Fruit fly (Drosophila melanogaster) whole organism, embryonic: ENCODE data around the gene GlnRS.

ENCODE experiments used
- Atf3 ChIP-seq: fragments of 200-800 bp; sonication (Bioruptor generic); optimal IDR thresholded peaks from 3 replicates; lab custom pipeline; 2016; ENCODE audit warnings: missing biosample characterization, missing genetic modification characterization
- Bgb ChIP-seq: fragments of 200-800 bp; sonication (Bioruptor generic); IDR thresholded peaks from 2 replicates; pipeline ENCODE4 v1.3.6; 2022; ENCODE audit warnings: missing biosample characterization, missing genetic modification characterization; ENCODE audit not compliant: partially characterized antibody
- CG1024 ChIP-seq: fragments of 200-800 bp; sonication (Bioruptor generic); IDR thresholded peaks from 2 replicates; pipeline ENCODE4 v1.3.6; 2022; ENCODE audit warnings: missing biosample characterization, missing genetic modification characterization
- CG10366 ChIP-seq: fragments of 200-800 bp; sonication (Bioruptor generic); IDR thresholded peaks from 2 replicates; pipeline ENCODE4 v1.3.6; 2022; ENCODE audit warnings: missing biosample characterization, missing genetic modification characterization
- CG11085 ChIP-seq: fragments of 200-800 bp; sonication (Bioruptor generic); IDR thresholded peaks from 2 replicates; pipeline ENCODE4 v1.3.6; 2022; ENCODE audit warnings: missing biosample characterization, missing genetic modification characterization
- CG1233 ChIP-seq: fragments of 200-800 bp; sonication (Bioruptor generic); optimal IDR thresholded peaks from 4 replicates; lab custom pipeline; 2018; ENCODE audit warnings: missing biosample characterization, mild to moderate bottlenecking, missing genetic modification characterization
- CG13287 ChIP-seq: fragments of 200-800 bp; sonication (Bioruptor generic); IDR thresholded peaks from 2 replicates; pipeline ENCODE4 v1.3.6; 2022; ENCODE audit warnings: missing biosample characterization, missing genetic modification characterization; ENCODE audit not compliant: partially characterized antibody
- CG13775 ChIP-seq: fragments of 200-800 bp; sonication (Bioruptor generic); optimal IDR thresholded peaks from 3 replicates; lab custom pipeline; 2017; ENCODE audit warnings: missing biosample characterization, mild to moderate bottlenecking, missing genetic modification characterization
- CG17361 ChIP-seq: fragments of 200-800 bp; sonication (Bioruptor generic); IDR thresholded peaks from 3 replicates; pipeline ENCODE4 v1.3.6; 2022; ENCODE audit warnings: missing biosample characterization, missing genetic modification characterization
- CG17802 ChIP-seq: fragments of 200-800 bp; sonication (Bioruptor generic); optimal IDR thresholded peaks from 2 replicates; lab custom pipeline; 2018; ENCODE audit warnings: missing biosample characterization, mild to moderate bottlenecking, missing genetic modification characterization, moderate library complexity
- CG17829 ChIP-seq: fragments of 200-800 bp; optimal IDR thresholded peaks from 2 replicates; lab custom pipeline; 2019; ENCODE audit warnings: missing biosample characterization, mild to moderate bottlenecking, missing genetic modification characterization, moderate library complexity
- CG31388 ChIP-seq: fragments of 200-800 bp; sonication (Bioruptor generic); optimal IDR thresholded peaks from 2 replicates; lab custom pipeline; 2016; ENCODE audit warnings: missing biosample characterization, missing genetic modification characterization
- CG32767 ChIP-seq: fragments of 200-800 bp; sonication (Bioruptor generic); IDR thresholded peaks from 2 replicates; pipeline ENCODE4 v1.3.6; 2022; ENCODE audit warnings: missing biosample characterization, missing genetic modification characterization
- CG3726 ChIP-seq: fragments of 200-800 bp; sonication (Bioruptor generic); IDR thresholded peaks from 3 replicates; pipeline ENCODE4, ENCODE4 v1.3.6; 2022; ENCODE audit warnings: missing biosample characterization, missing genetic modification characterization
- CG4707 ChIP-seq: fragments of 200-800 bp; sonication (Bioruptor generic); optimal IDR thresholded peaks from 2 replicates; lab custom pipeline; 2018; ENCODE audit warnings: missing biosample characterization, mild to moderate bottlenecking, missing genetic modification characterization, moderate library complexity
- CG5953 ChIP-seq: fragments of 200-800 bp; sonication (Bioruptor generic); IDR thresholded peaks from 2 replicates; pipeline ENCODE4 v1.3.6; 2022; ENCODE audit warnings: missing biosample characterization, missing genetic modification characterization
- CG6272 ChIP-seq: fragments of 200-800 bp; sonication (Bioruptor generic); IDR thresholded peaks from 2 replicates; pipeline ENCODE4 v1.3.6; 2022; ENCODE audit warnings: missing biosample characterization, missing genetic modification characterization
- CG6683 ChIP-seq: fragments of 200-800 bp; sonication (Bioruptor generic); optimal IDR thresholded peaks from 2 replicates; lab custom pipeline; 2017; ENCODE audit warnings: missing biosample characterization, mild to moderate bottlenecking, missing genetic modification characterization, missing genetic modification reagents
- CG6765 ChIP-seq: fragments of 200-800 bp; sonication (Bioruptor generic); optimal IDR thresholded peaks from 3 replicates; lab custom pipeline; 2017; ENCODE audit warnings: missing biosample characterization, mild to moderate bottlenecking, missing genetic modification characterization
- CG6854 ChIP-seq: fragments of 200-800 bp; sonication (Bioruptor generic); optimal IDR thresholded peaks from 3 replicates; lab custom pipeline; 2017; ENCODE audit warnings: missing biosample characterization, mild to moderate bottlenecking, missing genetic modification characterization
- CG7357 ChIP-seq: fragments of 200-800 bp; sonication (Bioruptor generic); IDR thresholded peaks from 3 replicates; pipeline ENCODE4 v1.3.6; 2022; ENCODE audit warnings: missing biosample characterization, missing genetic modification characterization
- CG8944 ChIP-seq: fragments of 200-800 bp; sonication (Bioruptor generic); optimal IDR thresholded peaks from 3 replicates; lab custom pipeline; 2016; ENCODE audit warnings: missing biosample characterization, missing genetic modification characterization
- CG9727 ChIP-seq: fragments of 200-800 bp; sonication (Bioruptor generic); optimal IDR thresholded peaks from 3 replicates; lab custom pipeline; 2017; ENCODE audit warnings: missing biosample characterization, mild to moderate bottlenecking, missing genetic modification characterization
- CG9932 ChIP-seq: fragments of 200-800 bp; sonication (Bioruptor generic); IDR thresholded peaks from 2 replicates; pipeline ENCODE4 v1.3.6; 2022; ENCODE audit warnings: missing biosample characterization, missing genetic modification characterization
- D19B ChIP-seq: fragments of 200-800 bp; sonication (Bioruptor generic); optimal IDR thresholded peaks from 2 replicates; lab custom pipeline; 2017; ENCODE audit warnings: missing biosample characterization, mild to moderate bottlenecking, missing genetic modification characterization
- Dek ChIP-seq: fragments of 200-800 bp; sonication (Bioruptor generic); optimal IDR thresholded peaks from 3 replicates; lab custom pipeline; 2019; ENCODE audit warnings: missing biosample characterization, mild to moderate bottlenecking, missing genetic modification characterization, moderate library complexity
- HLH4C ChIP-seq: fragments of 200-800 bp; sonication (Bioruptor generic); IDR thresholded peaks from 3 replicates; pipeline ENCODE4 v1.3.6; 2022; ENCODE audit warnings: missing biosample characterization, missing genetic modification characterization; ENCODE audit not compliant: partially characterized antibody
- Hr39 ChIP-seq: fragments of >200 bp; optimal IDR thresholded peaks from 2 replicates; lab custom pipeline; 2017
- MTF-1 ChIP-seq: fragments of 200-800 bp; sonication (Bioruptor generic); optimal IDR thresholded peaks from 2 replicates; lab custom pipeline; 2018; ENCODE audit warnings: missing biosample characterization, mild to moderate bottlenecking, missing genetic modification characterization, borderline replicate concordance
- Meics ChIP-seq: fragments of 200-800 bp; sonication (Bioruptor generic); optimal IDR thresholded peaks from 2 replicates; lab custom pipeline; 2017; ENCODE audit warnings: missing biosample characterization, mild to moderate bottlenecking, missing genetic modification characterization
- Mes4 ChIP-seq: fragments of 200-800 bp; sonication (Bioruptor generic); optimal IDR thresholded peaks from 2 replicates; lab custom pipeline; 2016; ENCODE audit warnings: missing biosample characterization, missing genetic modification characterization
- PHDP ChIP-seq: fragments of 200-800 bp; sonication (Bioruptor generic); optimal IDR thresholded peaks from 3 replicates; lab custom pipeline; 2018; ENCODE audit warnings: missing biosample characterization, mild to moderate bottlenecking, missing genetic modification characterization, moderate library complexity
- Sox100B ChIP-seq: fragments of 200-800 bp; sonication (Bioruptor generic); optimal IDR thresholded peaks from 3 replicates; lab custom pipeline; 2018; ENCODE audit warnings: missing biosample characterization, mild to moderate bottlenecking, missing genetic modification characterization
- Sry-β ChIP-seq: fragments of 200-800 bp; sonication (Bioruptor generic); optimal IDR thresholded peaks from 2 replicates; lab custom pipeline; 2018; ENCODE audit warnings: missing biosample characterization, mild to moderate bottlenecking, missing genetic modification characterization, moderate library complexity
- Trl ChIP-seq, 3 experiments: fragments of >200 bp in 2 of 3; fragments of 200-800 bp in 1 of 3; sonication (Bioruptor generic) in 1 of 3; optimal IDR thresholded peaks; 2 replicates in 1 of 3; 3 replicates in 2 of 3; lab custom pipeline; 2016 to 2017; ENCODE audit warnings: missing biosample characterization in 1 of 3, missing genetic modification characterization in 1 of 3
- abd-A ChIP-seq: fragments of 200-800 bp; sonication (Bioruptor generic); optimal IDR thresholded peaks from 3 replicates; lab custom pipeline; 2019; ENCODE audit warnings: missing biosample characterization, mild to moderate bottlenecking, missing genetic modification characterization, moderate library complexity
- disco-r ChIP-seq: fragments of 200-800 bp; sonication (Bioruptor generic); optimal IDR thresholded peaks from 2 replicates; lab custom pipeline; 2016; ENCODE audit warnings: missing biosample characterization, missing genetic modification characterization
- dm ChIP-seq: fragments of 200-800 bp; sonication (Bioruptor generic); optimal IDR thresholded peaks from 3 replicates; lab custom pipeline; 2016; ENCODE audit warnings: missing biosample characterization, missing genetic modification characterization
- dysf ChIP-seq: fragments of 200-800 bp; sonication (Bioruptor generic); IDR thresholded peaks from 3 replicates; pipeline ENCODE4 v1.3.6; 2022; ENCODE audit warnings: missing biosample characterization, missing genetic modification characterization
- esg ChIP-seq: fragments of 200-800 bp; sonication (Bioruptor generic); conservative IDR thresholded peaks from 2 replicates; pipeline ENCODE4 v1.3.6; 2022; ENCODE audit warnings: missing biosample characterization, missing genetic modification characterization
- fd96Cb ChIP-seq: fragments of 200-800 bp; sonication (Bioruptor generic); optimal IDR thresholded peaks from 2 replicates; lab custom pipeline; 2018; ENCODE audit warnings: missing biosample characterization, mild to moderate bottlenecking, missing genetic modification characterization, moderate library complexity
- lola ChIP-seq, 3 experiments: fragments of >200 bp in 2 of 3; fragments of 200-800 bp in 1 of 3; sonication (Bioruptor generic) in 1 of 3; optimal IDR thresholded peaks; 2 replicates each; lab custom pipeline; 2017 to 2019; ENCODE audit warnings: missing biosample characterization in 3 of 3, missing genetic modification characterization in 3 of 3, mild to moderate bottlenecking in 1 of 3, moderate library complexity in 1 of 3
- luna ChIP-seq: fragments of 200-800 bp; sonication (Bioruptor generic); optimal IDR thresholded peaks from 2 replicates; lab custom pipeline; 2016; ENCODE audit warnings: missing biosample characterization, missing genetic modification characterization
- odd ChIP-seq: fragments of 200-800 bp; sonication (Bioruptor generic); optimal IDR thresholded peaks from 2 replicates; lab custom pipeline; 2017; ENCODE audit warnings: missing biosample characterization, mild to moderate bottlenecking, missing genetic modification characterization
- pb ChIP-seq: fragments of 200-800 bp; sonication (Bioruptor generic); optimal IDR thresholded peaks from 3 replicates; lab custom pipeline; 2016; ENCODE audit warnings: missing biosample characterization, missing genetic modification characterization
- pfk ChIP-seq: fragments of 200-800 bp; sonication (Bioruptor generic); optimal IDR thresholded peaks from 2 replicates; lab custom pipeline; 2018; ENCODE audit warnings: missing biosample characterization, mild to moderate bottlenecking, missing genetic modification characterization, moderate library complexity
- phol ChIP-seq: fragments of 200-800 bp; sonication (Bioruptor generic); optimal IDR thresholded peaks from 3 replicates; lab custom pipeline; 2018; ENCODE audit warnings: missing biosample characterization, mild to moderate bottlenecking, missing genetic modification characterization, moderate library complexity
- salm ChIP-seq: fragments of 200-800 bp; sonication (Bioruptor generic); optimal IDR thresholded peaks from 2 replicates; lab custom pipeline; 2018; ENCODE audit warnings: missing biosample characterization, mild to moderate bottlenecking, missing genetic modification characterization
- usp ChIP-seq: fragments of >200 bp; optimal IDR thresholded peaks from 2 replicates; lab custom pipeline; 2017; ENCODE audit warnings: missing biosample characterization, missing genetic modification characterization
- zf30C ChIP-seq: fragments of 200-800 bp; sonication (Bioruptor generic); optimal IDR thresholded peaks from 3 replicates; lab custom pipeline; 2018; ENCODE audit warnings: missing biosample characterization, mild to moderate bottlenecking, missing genetic modification characterization

The GlnRS gene

dm6 chr3R:25265589-25266201 is at the start of gene GlnRS, which contains the start of gene RIOK2 (continued):
- TF ChIP-seq HLH4C (GFP tag; lab: Robert Waterston, UW) (peak; percentile 92), Sox100B (GFP tag; lab: Kevin White, UChicago) (no peak), usp (GFP tag; lab: Kevin White, UChicago) (no peak), CG17802 (tag; lab: Kevin White, UChicago) (peak; percentile 92), Mes4 (GFP tag; lab: Kevin White, UChicago) (no peak), Dek (no peak), CG17361 (GFP tag; lab: Robert Waterston, UW) (no peak), CG31388 (GFP tag; lab: Kevin White, UChicago) (no peak), Atf3 (GFP tag; lab: Kevin White, UChicago) (peak; percentile 5), phol (tag; lab: Kevin White, UChicago) (peak; percentile 69), CG6683 (GFP tag; lab: Kevin White, UChicago) (no peak), CG13287 (peak; percentile 99), D19B (no peak), lola (GFP tag; optimal IDR thresholded peaks at IDR 0.05; lab: Kevin White, UChicago) (peak in 1 of 3 experiments; percentile 100), Hr39 (no peak), CG8944 (GFP tag; lab: Kevin White, UChicago) (no peak), CG1233 (GFP tag; lab: Kevin White, UChicago) (no peak), dysf (no peak), CG6272 (GFP tag; lab: Robert Waterston, UW) (no peak), pfk (GFP tag; lab: Kevin White, UChicago) (no peak), odd (no peak), Meics (GFP tag; lab: Kevin White, UChicago) (no peak), CG6854 (GFP tag; lab: Kevin White, UChicago) (no peak), CG10366 (GFP tag; lab: Robert Waterston, UW) (no peak), CG32767 (no peak), dm (GFP tag; lab: Kevin White, UChicago) (peak; percentile 99), zf30C (no peak), esg (GFP tag; lab: Robert Waterston, UW) (no peak), CG3726 (GFP tag; lab: Robert Waterston, UW) (no peak), abd-A (tag; lab: Kevin White, UChicago) (no peak), CG9932 (GFP tag; lab: Robert Waterston, UW) (peak; percentile 49; the same call in 1 of the 2 replicates), CG4707 (GFP tag; lab: Kevin White, UChicago) (no peak), CG6765 (GFP tag; lab: Kevin White, UChicago) (no peak), CG5953 (GFP tag; lab: Robert Waterston, UW) (no peak), CG7357 (peak; percentile 99), Sry-β (peak; percentile 67), disco-r (GFP tag; lab: Kevin White, UChicago) (no peak), luna (GFP tag; lab: Kevin White, UChicago) (no peak), pb (GFP tag; lab: Kevin White, UChicago) (no peak), PHDP (no peak), CG9727 (peak; percentile 0), Trl (optimal IDR thresholded peaks at IDR 0.05; lab: Kevin White, UChicago) (no peak), Trl (GFP tag; optimal IDR thresholded peaks at IDR 0.05; lab: Kevin White, UChicago) (no peak), fd96Cb (no peak), CG17829 (tag; lab: Kevin White, UChicago) (peak; percentile 59), CG13775 (no peak), Bgb (GFP tag; lab: Robert Waterston, UW) (peak; percentile 98), MTF-1 (GFP tag; lab: Kevin White, UChicago) (no peak), salm (no peak), CG1024 (peak; percentile 88), CG11085 (GFP tag; lab: Robert Waterston, UW) (no peak)
